Worm (Caenorhabditis elegans) whole organism, L4 larva: ENCODE data around the gene ceh-48.

Source experiments
- lsy-2 ChIP-seq, 2 experiments: fragments of 150-350 bp in 1 of 2; sonication (generic microtip) in 1 of 2; optimal IDR thresholded peaks; 2 replicates each; lab custom pipeline; 2014 to 2017; ENCODE audit warnings: missing biosample characterization in 2 of 2, missing genetic modification characterization in 2 of 2
- nhr-237 ChIP-seq: sonication (generic microtip); optimal IDR thresholded peaks from 2 replicates; lab custom pipeline; 2017; ENCODE audit warnings: missing biosample characterization, missing genetic modification characterization
- snpc-1.2 ChIP-seq: fragments of 200-800 bp; sonication (Bioruptor generic); IDR thresholded peaks from 2 replicates; pipeline ENCODE4 v1.3.6; 2022; ENCODE audit warnings: missing genetic modification reagents, missing genetic modification characterization, missing compliant biosample characterization

- TF ChIP-seq snpc-1.2 (GFP tag; lab: Robert Waterston, UW) (no peak), lsy-2 (tag; optimal IDR thresholded peaks at IDR 0.05; lab: Kevin White, UChicago) (no peak), nhr-237 (no peak)
Observed at ce11 chrIV:6803805-6804344, 8.0 kb upstream of the ceh-48 start.
